Fruit fly (Drosophila melanogaster) Kc167 (cell line): ENCODE measurements around the gene Sirt1.

Source experiments
- Myc ChIP-seq: fragments of >200 bp; optimal IDR thresholded peaks from 2 replicates; lab custom pipeline; 2017; ENCODE audit warnings: missing external identifiers
- h ChIP-seq: fragments of >200 bp; optimal IDR thresholded peaks from 3 replicates; lab custom pipeline; 2018; ENCODE audit warnings: missing external identifiers
- psq ChIP-seq: fragments of >200 bp; optimal IDR thresholded peaks from 2 replicates; lab custom pipeline; 2017; ENCODE audit warnings: missing external identifiers

- no peak for TF ChIP-seq psq (lab: Kevin White, UChicago)
- TF ChIP-seq h (lab: Kevin White, UChicago), result no peak
- TF ChIP-seq Myc (lab: Kevin White, UChicago), result no peak
Observed at dm6 chr2L:13164994-13165801, at the start of gene Sirt1.
